Worm (Caenorhabditis elegans): ENCODE measurements around the gene Y69H2.1.

Gene Y69H2.1

ce11 chrV:18614498-18614897 lies 7.9 kb downstream of the Y69H2.1 start:
- TF ChIP-seq nhr-90 (tag; optimal IDR thresholded peaks at IDR 0.05) (no peak), F37B4.10 (GFP tag; IDR thresholded peaks at IDR 0.05) (no peak), pha-4 (tag; optimal IDR thresholded peaks at IDR 0.05) (no peak), B0019.2 (GFP tag; conservative IDR thresholded peaks at IDR 0.05) (no peak), tbp1 (GFP tag; optimal IDR thresholded peaks at IDR 0.05) (peak; percentile 36), cebp-2 (GFP tag; IDR thresholded peaks at IDR 0.05) (no peak), hmg-1.2 (GFP tag; IDR thresholded peaks at IDR 0.05) (peak; percentile 95), ztf-18 (tag; optimal IDR thresholded peaks at IDR 0.05) (peak; percentile 42), attf-5 (GFP tag; optimal IDR thresholded peaks at IDR 0.05) (peak; percentile 78), let-526 (GFP tag; IDR thresholded peaks at IDR 0.05) (no peak), F10E7.11 (tag; optimal IDR thresholded peaks at IDR 0.05) (no peak), him-1 (tag; optimal IDR thresholded peaks at IDR 0.05) (no peak), lin-54 (GFP tag; optimal IDR thresholded peaks at IDR 0.05) (no peak), nfyb-1 (GFP tag; IDR thresholded peaks at IDR 0.05) (peak; percentile 49; the same call in 1 of the 2 replicates), ztf-6 (GFP tag; IDR thresholded peaks at IDR 0.05) (no peak), ceh-27 (GFP tag; optimal IDR thresholded peaks at IDR 0.05) (no peak), ceh-79 (tag; optimal IDR thresholded peaks at IDR 0.05) (no peak), gei-17 (GFP tag; optimal IDR thresholded peaks at IDR 0.05) (no peak), somi-1 (GFP tag; optimal IDR thresholded peaks at IDR 0.05) (no peak), dox-1 (GFP tag; IDR thresholded peaks at IDR 0.05) (peak; percentile 56; the same call in 1 of the 2 replicates), D2030.7 (GFP tag; IDR thresholded peaks at IDR 0.05) (no peak), egl-44 (GFP tag; IDR thresholded peaks at IDR 0.05) (no peak), die-1 (tag; optimal IDR thresholded peaks at IDR 0.05) (no peak), repo-1 (tag; optimal IDR thresholded peaks at IDR 0.05) (no peak), cebp-1 (GFP tag; IDR thresholded peaks at IDR 0.05) (no peak), cebp-1 (tag; optimal IDR thresholded peaks at IDR 0.05) (peak; percentile 56), let-607 (tag; optimal IDR thresholded peaks at IDR 0.05) (peak; percentile 66 to 73), aptf-3 (GFP tag; IDR thresholded peaks at IDR 0.05) (no peak), lin-26 (GFP tag; IDR thresholded peaks at IDR 0.05) (no peak), Y53G8AR.9 (GFP tag; conservative IDR thresholded peaks at IDR 0.05) (no peak), C06A6.2 (GFP tag; conservative IDR thresholded peaks at IDR 0.05) (no peak), F57A8.1 (GFP tag; optimal IDR thresholded peaks at IDR 0.05) (no peak), snpc-4 (GFP tag; optimal IDR thresholded peaks at IDR 0.05) (no peak), snpc-4 (tag; optimal IDR thresholded peaks at IDR 0.05) (peak in 2 of 4 experiments; percentile 36 to 69), nfya-2 (GFP tag; IDR thresholded peaks at IDR 0.05) (no peak), nhr-80 (tag; optimal IDR thresholded peaks at IDR 0.05) (peak; percentile 80), sea-2 (GFP tag; IDR thresholded peaks at IDR 0.05) (no peak), lin-40 (tag; optimal IDR thresholded peaks at IDR 0.05) (peak; percentile 59), ceh-40 (GFP tag; IDR thresholded peaks at IDR 0.05) (no peak), hrde-1 (tag; optimal IDR thresholded peaks at IDR 0.05; ENCODE audit: borderline replicate concordance) (no peak), ekl-4 (GFP tag; IDR thresholded peaks at IDR 0.05) (0 out of 2 replicates have a peak, but pooled peaks have one; percentile 14)

- no peak for TF ChIP-seq madf-10 (tag; optimal IDR thresholded peaks at IDR 0.05)
- no peak for TF ChIP-seq attf-6 (GFP tag; IDR thresholded peaks at IDR 0.05)
- TF ChIP-seq let-526 (GFP tag; IDR thresholded peaks at IDR 0.05) = no peak
- TF ChIP-seq T26A5.8 (tag; optimal IDR thresholded peaks at IDR 0.05) = no peak
- no peak for TF ChIP-seq ztf-3 (GFP tag; optimal IDR thresholded peaks at IDR 0.05)
- TF ChIP-seq F23B12.7 (tag; optimal IDR thresholded peaks at IDR 0.05; ENCODE audit: insufficient read depth) = no peak
Observed at ce11 chrV:18613164-18613563, 9.2 kb downstream of the Y69H2.1 start.

Data from whole organism, young adult.